Fruit fly (Drosophila melanogaster): ENCODE results near the gene Rab18.

The Rab18 gene

DNA sequence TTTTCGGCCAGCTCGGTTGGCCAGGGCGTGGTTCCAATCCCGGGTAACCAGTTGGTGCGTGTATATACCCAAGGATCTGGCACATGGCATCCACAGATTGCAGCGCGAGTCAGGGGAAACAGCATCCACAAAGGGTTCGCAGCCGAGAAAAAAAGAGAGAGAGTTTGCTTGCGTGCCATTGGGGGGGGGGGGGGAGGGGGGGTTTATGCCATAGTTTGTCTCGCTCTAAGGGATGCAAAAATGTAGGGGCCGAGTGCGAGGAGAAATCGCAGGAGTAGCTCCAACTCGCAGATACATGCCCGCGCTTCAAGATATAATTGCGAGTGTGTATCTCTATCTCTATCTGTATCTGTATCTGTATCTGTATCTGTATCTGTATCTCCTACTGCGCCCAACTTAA, 21.6 kb downstream of the Rab18 start:
- TF ChIP-seq CTCF (optimal IDR thresholded peaks at IDR 0.05) (no peak), CG8478 (optimal IDR thresholded peaks at IDR 0.05) (no peak)

- no peak for TF ChIP-seq CTCF (optimal IDR thresholded peaks at IDR 0.05)
- no peak for TF ChIP-seq CG8478 (optimal IDR thresholded peaks at IDR 0.05)
Observed at dm6 chrX:5649387-5649786, 22.2 kb downstream of the Rab18 start.

DNA sequence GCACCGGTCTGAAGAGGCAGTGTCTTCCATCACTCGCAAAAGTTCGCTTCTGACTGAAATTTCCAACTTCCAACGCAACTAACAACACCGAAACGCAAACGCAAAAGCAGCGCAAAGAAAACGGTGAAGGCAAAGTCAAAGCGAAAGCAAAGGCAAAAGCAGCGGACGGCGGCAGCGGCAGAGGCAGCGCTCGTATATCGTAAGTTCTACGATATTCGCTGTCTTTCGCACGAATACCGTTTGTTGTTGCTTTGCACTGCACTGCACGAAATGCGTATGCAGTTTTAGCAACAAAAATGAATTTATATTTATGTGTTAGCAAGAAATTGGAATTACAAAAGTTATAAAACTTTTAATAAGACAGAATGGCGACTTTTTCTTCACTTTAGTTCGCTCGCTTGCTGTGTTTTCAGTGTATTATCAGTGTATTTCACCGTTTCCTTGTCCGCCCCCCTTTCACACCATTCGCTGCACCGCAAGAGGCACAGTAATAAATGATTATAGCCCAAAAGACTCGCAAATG, 23.1 kb downstream of the Rab18 start, which contains the start of gene OtopLa:
Gene OtopLa (minus strand): TSS at position 51 of the 523 bp plus-strand sequence.
- no peak for TF ChIP-seq CG8478 (optimal IDR thresholded peaks at IDR 0.05)
- no peak for TF ChIP-seq CTCF (optimal IDR thresholded peaks at IDR 0.05)

- TF ChIP-seq CTCF (optimal IDR thresholded peaks at IDR 0.05) (no peak), CG8478 (optimal IDR thresholded peaks at IDR 0.05) (no peak)
Observed at dm6 chrX:5646228-5646627, 25.4 kb downstream of the Rab18 start.

dm6 chrX:5639083-5639482, 32.5 kb downstream of the Rab18 start:
- no peak for TF ChIP-seq CTCF (optimal IDR thresholded peaks at IDR 0.05)
- no peak for TF ChIP-seq CG8478 (optimal IDR thresholded peaks at IDR 0.05)

dm6 chrX:5638588-5638987, 33.0 kb downstream of the Rab18 start:
- no peak for TF ChIP-seq CTCF (optimal IDR thresholded peaks at IDR 0.05)
- TF ChIP-seq CG8478 (optimal IDR thresholded peaks at IDR 0.05), result no peak

DNA sequence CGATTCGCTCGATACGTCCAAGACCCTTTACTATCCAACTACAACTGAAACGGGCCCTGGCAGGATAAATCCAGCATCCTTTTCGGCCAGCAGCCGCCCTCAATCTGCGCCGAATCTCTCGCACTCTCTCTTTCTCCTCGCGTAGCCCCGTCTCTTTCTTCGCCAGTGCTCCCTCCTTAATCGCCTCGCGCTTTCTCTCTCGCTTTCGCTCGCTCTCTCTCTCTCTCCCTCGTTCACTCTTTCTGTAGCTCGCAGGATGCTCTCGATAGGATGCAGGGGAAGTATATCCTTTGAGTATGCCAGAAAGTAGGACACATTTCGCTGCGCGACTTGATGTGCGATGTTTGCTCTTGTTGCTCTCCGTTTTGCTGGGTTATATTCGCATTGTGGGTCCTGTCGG, 34.1 kb downstream of the Rab18 start:
- TF ChIP-seq CG8478 (optimal IDR thresholded peaks at IDR 0.05), result no peak
- no peak for TF ChIP-seq CTCF (optimal IDR thresholded peaks at IDR 0.05)

dm6 chrX:5636529-5637099, 35.0 kb downstream of the Rab18 start:
- no peak for TF ChIP-seq CTCF (optimal IDR thresholded peaks at IDR 0.05)

DNA sequence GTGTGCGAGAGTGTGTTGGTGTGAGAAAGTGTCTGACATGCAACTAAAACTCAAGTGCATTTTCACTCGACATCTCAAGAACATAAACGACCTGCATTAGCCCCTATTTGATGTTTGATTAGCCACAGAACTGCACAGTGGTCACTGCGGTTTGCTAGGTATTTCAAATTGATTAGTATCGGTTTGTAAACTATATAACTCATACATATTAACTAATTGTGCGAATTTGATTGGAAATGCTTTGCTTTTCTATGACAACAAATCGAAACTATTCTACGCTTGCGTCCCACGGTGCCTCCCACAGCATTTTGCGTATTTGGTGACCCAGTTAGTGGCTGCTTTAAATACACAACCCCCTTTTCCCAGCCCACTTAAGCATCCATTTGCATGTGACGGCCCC, 36.9 kb downstream of the Rab18 start:
- no peak for TF ChIP-seq CTCF (optimal IDR thresholded peaks at IDR 0.05)

DNA sequence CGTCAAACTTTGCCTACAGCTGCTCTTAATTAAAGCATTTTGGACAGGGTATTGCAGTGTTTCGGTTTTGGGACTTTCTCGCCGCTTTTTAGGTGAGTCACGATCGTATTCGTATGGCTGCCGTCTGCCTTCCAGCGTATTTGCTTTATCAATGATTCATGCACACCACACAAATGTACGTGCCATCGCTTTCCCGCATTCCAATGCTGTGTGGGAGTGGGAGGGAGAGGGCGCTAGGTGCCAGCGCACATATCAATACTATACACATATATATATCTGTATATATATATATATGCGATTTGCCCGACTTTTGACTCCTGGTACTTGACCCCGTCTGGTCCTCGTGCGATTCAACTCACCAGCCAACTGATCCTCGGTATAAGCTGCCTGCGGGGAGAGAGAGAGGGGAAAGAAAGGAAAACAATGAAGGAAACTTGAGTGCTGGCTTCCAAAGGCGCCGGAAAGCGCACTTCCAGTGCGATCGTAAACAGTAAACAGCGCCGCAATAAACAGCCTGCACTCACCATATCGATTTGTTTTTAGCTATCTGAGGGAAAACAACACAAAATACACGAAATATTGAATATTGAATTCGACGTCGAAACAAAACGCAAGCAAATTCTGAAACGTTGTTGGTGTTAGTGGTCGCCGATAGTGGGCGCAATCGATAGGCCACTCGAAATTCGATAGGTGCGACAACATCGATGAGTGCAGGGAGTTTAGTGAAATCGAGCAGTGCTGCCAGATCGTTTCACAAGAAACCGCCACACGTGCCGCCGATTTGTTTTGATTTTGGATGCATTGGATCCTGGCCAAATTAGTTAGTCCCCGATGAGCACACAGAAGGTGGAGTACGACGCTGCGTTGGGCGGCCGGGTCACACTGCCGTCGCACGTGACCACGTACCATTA, 49.5 kb downstream of the Rab18 start, which contains the start of the genes Mlc-c and Pop1:
Gene Mlc-c (minus strand): TSS at position 647 of the 911 bp plus-strand sequence.
Gene Pop1 (plus strand): TSS at position 756 of the 911 bp plus-strand sequence.
- peak; percentile 44 to 62 for TF ChIP-seq CTCF (optimal IDR thresholded peaks at IDR 0.05)
- TF ChIP-seq CG8478 (optimal IDR thresholded peaks at IDR 0.05), result no peak
